Worm (Caenorhabditis elegans) whole organism, L2 larva: ENCODE data around the gene C47D12.2.

Source experiments
- C34F6.9 ChIP-seq: fragments of 150-350 bp; optimal IDR thresholded peaks from 2 replicates; lab custom pipeline; 2014; ENCODE audit warnings: missing biosample characterization, missing genetic modification characterization
- F13H6.1 ChIP-seq: sonication (generic microtip); optimal IDR thresholded peaks from 2 replicates; lab custom pipeline; 2016; ENCODE audit warnings: missing genetic modification characterization, missing compliant biosample characterization
- R02D3.7 ChIP-seq: fragments of 150-350 bp; optimal IDR thresholded peaks from 2 replicates; lab custom pipeline; 2014; ENCODE audit warnings: missing biosample characterization, missing genetic modification characterization
- ama-1 ChIP-seq: fragments of 150-350 bp; optimal IDR thresholded peaks from 2 replicates; lab custom pipeline; 2018; ENCODE audit warnings: inconsistent platforms
- blmp-1 ChIP-seq: sonication (generic microtip); optimal IDR thresholded peaks from 2 replicates; lab custom pipeline; 2017; ENCODE audit warnings: missing genetic modification characterization, mild to moderate bottlenecking, missing compliant biosample characterization, antibody characterized with exemption, moderate library complexity; ENCODE audit not compliant: insufficient read depth
- lin-11 ChIP-seq: fragments of 150-350 bp; sonication (generic microtip); optimal IDR thresholded peaks from 2 replicates; lab custom pipeline; 2014; ENCODE audit warnings: missing biosample characterization, missing genetic modification characterization, inconsistent platforms, mixed read lengths
- lin-13 ChIP-seq: fragments of 150-350 bp; optimal IDR thresholded peaks from 2 replicates; lab custom pipeline; 2014; ENCODE audit warnings: missing biosample characterization, missing genetic modification reagents, missing genetic modification characterization
- lsy-2 ChIP-seq, 2 experiments: fragments of 150-350 bp in 1 of 2; sonication (generic microtip) in 1 of 2; optimal IDR thresholded peaks; 2 replicates each; lab custom pipeline; 2014 to 2017; ENCODE audit warnings: missing biosample characterization in 2 of 2, missing genetic modification characterization in 2 of 2
- nhr-12 ChIP-seq: fragments of 150-350 bp; optimal IDR thresholded peaks from 2 replicates; lab custom pipeline; 2014; ENCODE audit warnings: missing biosample characterization, missing genetic modification characterization
- nhr-23 ChIP-seq: fragments of 150-350 bp; optimal IDR thresholded peaks from 2 replicates; lab custom pipeline; 2014; ENCODE audit warnings: missing biosample characterization, missing genetic modification reagents, missing genetic modification characterization
- nhr-237 ChIP-seq: fragments of 150-350 bp; optimal IDR thresholded peaks from 2 replicates; lab custom pipeline; 2014; ENCODE audit warnings: missing biosample characterization, missing genetic modification characterization
- nhr-77 ChIP-seq: fragments of 150-350 bp; optimal IDR thresholded peaks from 2 replicates; lab custom pipeline; 2014; ENCODE audit warnings: missing biosample characterization, missing genetic modification characterization
- peb-1 ChIP-seq: fragments of 150-350 bp; optimal IDR thresholded peaks from 2 replicates; lab custom pipeline; 2014; ENCODE audit warnings: missing biosample characterization, missing genetic modification characterization
- ztf-4 ChIP-seq: fragments of 150-350 bp; optimal IDR thresholded peaks from 2 replicates; lab custom pipeline; 2014; ENCODE audit warnings: missing biosample characterization, missing genetic modification characterization

DNA sequence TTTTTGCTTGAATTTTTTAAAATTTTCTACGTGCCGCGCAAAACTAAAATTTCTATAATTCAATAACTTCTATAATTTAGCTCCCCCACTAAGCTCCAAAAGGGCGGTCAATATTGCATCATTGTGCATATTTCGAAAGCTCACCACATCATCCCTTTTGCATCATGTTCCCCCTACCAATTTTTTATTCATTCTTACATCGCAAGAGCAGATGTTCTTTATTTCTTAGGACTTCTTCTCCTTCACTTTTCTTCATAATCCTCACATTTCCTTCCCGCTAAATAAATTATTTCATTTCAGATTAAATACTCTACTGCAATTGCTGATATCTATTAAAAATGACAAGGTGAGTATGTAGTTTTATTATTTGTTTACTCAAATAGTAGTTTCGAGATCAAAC is 47.8 kb downstream of the C47D12.2 start, which contains the start of gene ldh-1:
- TF ChIP-seq R02D3.7 (tag; lab: Kevin White, UChicago) (no peak), blmp-1 (tag; lab: Kevin White, UChicago) (no peak), ztf-4 (tag; lab: Kevin White, UChicago) (no peak), nhr-237 (tag; lab: Kevin White, UChicago) (no peak), peb-1 (tag; lab: Kevin White, UChicago) (no peak), lsy-2 (tag; optimal IDR thresholded peaks at IDR 0.05; lab: Kevin White, UChicago) (no peak), lin-11 (tag; lab: Kevin White, UChicago) (no peak), C34F6.9 (tag; lab: Kevin White, UChicago) (no peak), nhr-23 (no peak), nhr-77 (tag; lab: Kevin White, UChicago) (no peak), lin-13 (GFP tag; lab: Kevin White, UChicago) (no peak), nhr-12 (tag; lab: Kevin White, UChicago) (no peak), F13H6.1 (tag; lab: Kevin White, UChicago) (no peak), ama-1 (no peak)
